Fruit fly (Drosophila melanogaster) S2 (cell line): ENCODE results near the gene CG31784.

Experiments
- CG8478 ChIP-seq: fragments of >200 bp; optimal IDR thresholded peaks from 2 replicates; lab custom pipeline; 2018
- CTCF ChIP-seq, 2 experiments: fragments of >200 bp; optimal IDR thresholded peaks; 2 replicates each; lab custom pipeline; 2018

DNA sequence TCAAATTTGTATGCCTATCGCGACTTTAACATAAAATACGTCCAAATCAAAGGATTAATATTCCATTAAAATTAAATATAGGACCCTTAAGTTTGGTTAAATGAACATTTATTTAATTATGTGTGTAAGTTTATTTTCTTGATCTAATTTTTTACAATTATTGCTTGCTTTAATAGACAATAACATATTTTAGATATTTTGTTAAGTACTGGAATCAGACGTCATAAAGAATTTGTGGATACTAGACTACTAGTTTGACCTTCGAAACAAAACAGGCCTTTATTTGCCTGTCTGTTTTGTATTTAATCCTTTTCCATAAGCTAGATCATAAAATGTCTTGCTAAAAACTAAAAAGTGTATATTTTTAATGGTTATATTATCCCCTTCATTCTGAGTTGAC is 47.4 kb upstream of the CG31784 start, which contains the start of gene CG34169:
- TF ChIP-seq CTCF (optimal IDR thresholded peaks at IDR 0.05; lab: Kevin White, UChicago) (no peak), CG8478 (lab: Kevin White, UChicago) (no peak)
